Fruit fly (Drosophila melanogaster) whole organism, wandering third instar larva: ENCODE results near the gene CG42460.

Source experiments
- CG32264 ChIP-seq: fragments of 200-800 bp; sonication (Bioruptor generic); optimal IDR thresholded peaks from 2 replicates; lab custom pipeline; 2016; ENCODE audit warnings: missing biosample characterization, missing genetic modification characterization
- Hr78 ChIP-seq: fragments of >200 bp; optimal IDR thresholded peaks from 2 replicates; lab custom pipeline; 2017; ENCODE audit warnings: missing biosample characterization, missing genetic modification characterization
- Myc ChIP-seq: fragments of >200 bp; optimal IDR thresholded peaks from 2 replicates; lab custom pipeline; 2017
- lola ChIP-seq: fragments of >200 bp; optimal IDR thresholded peaks from 2 replicates; lab custom pipeline; 2017; ENCODE audit warnings: missing biosample characterization, missing genetic modification characterization

dm6 chr2L:3370920-3371319 is 17.4 kb downstream of the CG42460 start:
- TF ChIP-seq Myc (no peak), Hr78 (GFP tag; lab: Kevin White, UChicago) (no peak), CG32264 (GFP tag; lab: Kevin White, UChicago) (no peak), lola (GFP tag; lab: Kevin White, UChicago) (no peak)
